Fruit fly (Drosophila melanogaster) whole organism, embryonic: Measurements from ENCODE around the gene CG15534.

ENCODE experiments used
- Aef1 ChIP-seq: fragments of 200-800 bp; sonication (Bioruptor generic); IDR thresholded peaks from 3 replicates; pipeline ENCODE4 v1.3.6; 2022; ENCODE audit warnings: missing biosample characterization, missing genetic modification characterization
- CG10543 ChIP-seq: fragments of 200-800 bp; sonication (Bioruptor generic); optimal IDR thresholded peaks from 3 replicates; lab custom pipeline; 2017; ENCODE audit warnings: missing biosample characterization, mild to moderate bottlenecking, missing genetic modification characterization, moderate library complexity
- CG12942 ChIP-seq: fragments of 200-800 bp; sonication (Bioruptor generic); optimal IDR thresholded peaks from 3 replicates; lab custom pipeline; 2016; ENCODE audit warnings: missing biosample characterization, missing genetic modification characterization
- CG13123 ChIP-seq: fragments of 200-800 bp; sonication (Bioruptor generic); optimal IDR thresholded peaks from 2 replicates; lab custom pipeline; 2016; ENCODE audit warnings: missing biosample characterization, missing genetic modification characterization
- CG3726 ChIP-seq: fragments of 200-800 bp; sonication (Bioruptor generic); IDR thresholded peaks from 3 replicates; pipeline ENCODE4, ENCODE4 v1.3.6; 2022; ENCODE audit warnings: missing biosample characterization, missing genetic modification characterization
- CG7357 ChIP-seq: fragments of 200-800 bp; sonication (Bioruptor generic); IDR thresholded peaks from 3 replicates; pipeline ENCODE4 v1.3.6; 2022; ENCODE audit warnings: missing biosample characterization, missing genetic modification characterization
- Camta ChIP-seq: fragments of 200-800 bp; sonication (Bioruptor generic); optimal IDR thresholded peaks from 2 replicates; lab custom pipeline; 2016; ENCODE audit warnings: missing biosample characterization, missing genetic modification characterization
- ind ChIP-seq: fragments of 200-800 bp; sonication (Bioruptor generic); optimal IDR thresholded peaks from 3 replicates; lab custom pipeline; 2016; ENCODE audit warnings: missing biosample characterization, missing genetic modification characterization
- yki ChIP-seq: fragments of >200 bp; optimal IDR thresholded peaks from 3 replicates; lab custom pipeline; 2018

dm6 chr3R:30428459-30428858 lies 3.4 kb upstream of the CG15534 start, which contains the start of gene CG15533:
- TF ChIP-seq CG12942 (GFP tag; lab: Kevin White, UChicago) (no peak), CG13123 (GFP tag; lab: Kevin White, UChicago) (no peak), ind (GFP tag; lab: Kevin White, UChicago) (no peak), Camta (GFP tag; lab: Kevin White, UChicago) (no peak), CG10543 (GFP tag; lab: Kevin White, UChicago) (no peak), CG7357 (GFP tag; lab: Robert Waterston, UW) (no peak), CG3726 (GFP tag; lab: Robert Waterston, UW) (no peak), yki (no peak), Aef1 (GFP tag; lab: Robert Waterston, UW) (no peak)
